Worm (Caenorhabditis elegans): Measurements from ENCODE around the gene C04A2.15.

C04A2.15 gene

ce11 chrII:6851938-6852337 lies at the start of gene C04A2.15:
TSS of gene C04A2.15 (plus strand) at chrII:6852236.
- no peak for TF ChIP-seq ztf-4 (tag; optimal IDR thresholded peaks at IDR 0.05)
- TF ChIP-seq pha-4 (tag; optimal IDR thresholded peaks at IDR 0.05) = peak; percentile 93

DNA sequence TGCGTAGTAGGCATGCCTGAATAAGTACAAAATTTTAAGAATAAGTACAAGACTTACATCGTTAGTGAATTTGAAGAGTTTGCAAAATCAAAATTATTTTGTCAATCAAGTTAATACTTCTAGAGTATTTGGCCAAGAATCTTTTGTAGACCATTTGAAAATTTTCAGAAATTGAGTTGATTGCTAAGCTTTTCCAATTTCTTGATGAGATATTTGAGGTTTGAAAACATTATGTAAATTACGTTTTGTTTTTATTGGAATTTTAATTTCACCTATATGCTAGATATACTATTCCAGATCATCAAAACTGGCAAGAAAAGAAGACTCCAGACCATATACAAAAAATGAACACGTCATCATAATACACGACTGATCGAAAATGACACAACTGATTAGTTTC lies 49.0 kb upstream of the C04A2.15 start, which contains the start of gene tab-1:
Gene tab-1, plus strand, starts transcription at position 301 of the 400 bp plus-strand sequence.
- TF ChIP-seq daf-12 (tag; optimal IDR thresholded peaks at IDR 0.05) = no peak
- TF ChIP-seq nfya-1 (tag; optimal IDR thresholded peaks at IDR 0.05; ENCODE audit: insufficient read depth) = no peak
- no peak for TF ChIP-seq ceh-82 (tag; optimal IDR thresholded peaks at IDR 0.05)
- no peak for TF ChIP-seq lsy-12 (tag; optimal IDR thresholded peaks at IDR 0.05)
- no peak for TF ChIP-seq tbx-2 (tag; optimal IDR thresholded peaks at IDR 0.05)
- no peak for TF ChIP-seq nhr-23 (tag; optimal IDR thresholded peaks at IDR 0.05)
- TF ChIP-seq snpc-4 (tag; optimal IDR thresholded peaks at IDR 0.05) = no peak
- no peak for TF ChIP-seq unc-62 (GFP tag; optimal IDR thresholded peaks at IDR 0.05)
- TF ChIP-seq unc-39 (tag; optimal IDR thresholded peaks at IDR 0.05) = no peak
- TF ChIP-seq pqm-1 (tag; optimal IDR thresholded peaks at IDR 0.05) = no peak
- no peak for TF ChIP-seq nhr-28 (tag; optimal IDR thresholded peaks at IDR 0.05)
- no peak for TF ChIP-seq nhr-237 (tag; optimal IDR thresholded peaks at IDR 0.05)
- TF ChIP-seq ztf-4 (tag; optimal IDR thresholded peaks at IDR 0.05) = no peak
- TF ChIP-seq zag-1 (tag; optimal IDR thresholded peaks at IDR 0.05) = no peak
- TF ChIP-seq elt-3 (tag; optimal IDR thresholded peaks at IDR 0.05) = no peak
- TF ChIP-seq ceh-9 (tag; optimal IDR thresholded peaks at IDR 0.05) = no peak
- TF ChIP-seq mml-1 (tag; optimal IDR thresholded peaks at IDR 0.05) = no peak

DNA sequence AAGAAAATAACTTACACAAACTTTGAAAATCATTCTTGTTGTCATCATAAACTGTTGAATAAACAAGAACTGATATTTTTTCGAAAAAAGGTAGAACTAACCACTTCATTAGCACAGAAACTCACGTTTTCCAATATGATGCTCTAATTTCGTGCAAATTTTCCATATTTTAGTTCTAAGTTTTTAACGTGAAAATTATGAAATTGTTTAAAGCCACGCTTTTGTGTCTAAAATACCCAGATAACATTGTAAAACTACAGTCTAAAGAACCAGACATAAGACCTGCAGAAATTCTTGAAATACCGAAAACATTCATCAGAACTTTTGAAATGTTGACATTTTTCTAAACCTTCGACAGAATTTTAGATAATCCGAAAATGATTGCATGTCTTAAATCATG lies 44.9 kb upstream of the C04A2.15 start, which contains the start of gene F31E8.5:
Gene F31E8.5, minus strand, starts transcription at position 101 of the 400 bp plus-strand sequence.
- TF ChIP-seq lsy-12 (tag; optimal IDR thresholded peaks at IDR 0.05) = no peak
- no peak for TF ChIP-seq elt-1 (tag; optimal IDR thresholded peaks at IDR 0.05)
- TF ChIP-seq sea-2 (GFP tag; optimal IDR thresholded peaks at IDR 0.05) = no peak
- no peak for TF ChIP-seq nhr-25 (tag; optimal IDR thresholded peaks at IDR 0.05)
- TF ChIP-seq nhr-237 (tag; optimal IDR thresholded peaks at IDR 0.05) = no peak
- TF ChIP-seq daf-12 (tag; optimal IDR thresholded peaks at IDR 0.05) = no peak
- no peak for TF ChIP-seq eor-1 (tag; optimal IDR thresholded peaks at IDR 0.05)
- no peak for TF ChIP-seq unc-62 (GFP tag; optimal IDR thresholded peaks at IDR 0.05)
- TF ChIP-seq R02D3.7 (tag; optimal IDR thresholded peaks at IDR 0.05) = no peak
- no peak for TF ChIP-seq elt-2 (tag; optimal IDR thresholded peaks at IDR 0.05)
- no peak for TF ChIP-seq nhr-28 (tag; optimal IDR thresholded peaks at IDR 0.05)
- TF ChIP-seq mml-1 (tag; optimal IDR thresholded peaks at IDR 0.05) = no peak
- TF ChIP-seq jun-1 (tag; optimal IDR thresholded peaks at IDR 0.05) = no peak
- no peak for TF ChIP-seq fkh-10 (GFP tag; optimal IDR thresholded peaks at IDR 0.05)
- TF ChIP-seq nhr-11 (tag; optimal IDR thresholded peaks at IDR 0.05) = no peak
- no peak for TF ChIP-seq fkh-2 (tag; optimal IDR thresholded peaks at IDR 0.05)

DNA sequence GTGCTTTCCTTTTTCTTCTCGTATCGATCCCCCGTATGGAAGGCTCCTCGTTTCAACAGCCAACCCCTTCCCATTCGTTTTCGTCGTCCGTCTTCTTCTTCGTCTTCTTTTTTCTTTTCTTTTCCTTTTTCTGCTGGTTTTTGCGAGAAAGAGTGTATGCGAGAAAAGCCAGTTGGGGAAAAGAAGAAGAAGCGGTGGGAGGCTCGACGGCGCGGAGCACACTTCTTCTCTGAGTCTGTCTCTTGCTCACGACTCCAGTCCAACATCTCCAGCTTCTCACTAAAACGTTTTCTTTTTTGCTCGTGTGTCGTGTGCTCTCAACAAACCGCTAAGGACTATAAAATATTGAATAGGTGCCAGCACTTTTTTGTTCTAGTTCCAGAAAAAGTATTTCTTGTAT lies 43.5 kb upstream of the C04A2.15 start:
- TF ChIP-seq nfya-1 (tag; optimal IDR thresholded peaks at IDR 0.05; ENCODE audit: insufficient read depth) = peak; percentile 64
- no peak for TF ChIP-seq zag-1 (tag; optimal IDR thresholded peaks at IDR 0.05)
- TF ChIP-seq hmg-11 (tag; optimal IDR thresholded peaks at IDR 0.05) = peak; percentile 29
- TF ChIP-seq lin-15B (tag; optimal IDR thresholded peaks at IDR 0.05) = peak; percentile 18
- TF ChIP-seq lin-39 (tag; optimal IDR thresholded peaks at IDR 0.05) = peak; percentile 63
- peak; percentile 34 for TF ChIP-seq fkh-10 (GFP tag; optimal IDR thresholded peaks at IDR 0.05)

DNA sequence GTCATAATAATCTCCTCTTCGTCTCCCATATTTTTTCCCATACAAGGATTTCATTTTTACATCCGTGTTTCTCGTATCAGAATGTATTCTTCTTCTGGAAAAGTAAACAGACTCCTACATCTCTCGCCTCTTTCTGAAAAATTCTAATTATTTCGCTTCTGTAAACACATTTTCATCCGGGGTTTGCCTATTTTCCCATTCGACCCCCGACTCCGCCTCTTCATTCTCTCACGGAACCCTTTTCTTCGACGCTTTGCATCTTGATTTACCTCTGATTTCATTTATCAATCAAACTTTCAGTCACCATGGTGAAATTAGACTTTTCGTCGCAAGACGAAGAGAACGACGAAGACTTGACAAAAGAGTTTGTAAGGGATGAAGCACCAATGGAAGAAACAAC lies 41.4 kb upstream of the C04A2.15 start, which contains the start of gene snt-1:
Gene snt-1, plus strand, starts transcription at position 301 of the 400 bp plus-strand sequence.
- TF ChIP-seq nhr-23 (tag; optimal IDR thresholded peaks at IDR 0.05) = no peak
- TF ChIP-seq nhr-12 (tag; optimal IDR thresholded peaks at IDR 0.05) = no peak
- TF ChIP-seq nfya-1 (tag; optimal IDR thresholded peaks at IDR 0.05; ENCODE audit: insufficient read depth) = no peak

DNA sequence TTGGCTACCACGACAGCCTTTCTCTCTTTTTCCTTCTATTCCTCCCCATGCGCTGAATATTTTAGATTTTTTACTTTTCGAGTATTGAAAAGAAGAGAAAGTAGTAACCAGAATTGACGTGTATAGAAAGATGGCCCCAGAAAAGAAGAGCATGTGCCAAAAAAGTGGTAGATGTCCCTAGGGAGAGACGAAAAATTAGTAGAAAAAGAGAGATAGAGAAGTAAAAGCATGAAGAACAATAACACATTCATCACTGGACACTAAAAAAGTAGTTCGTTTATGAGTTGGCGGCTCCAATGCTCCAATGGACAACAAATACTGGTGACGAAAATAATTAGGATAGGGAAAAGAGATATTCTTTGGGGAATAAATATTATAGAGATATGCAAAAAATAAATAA lies 39.5 kb upstream of the C04A2.15 start:
- TF ChIP-seq nfya-1 (tag; optimal IDR thresholded peaks at IDR 0.05; ENCODE audit: insufficient read depth) = peak; percentile 34
- TF ChIP-seq lin-15B (tag; optimal IDR thresholded peaks at IDR 0.05) = no peak
- no peak for TF ChIP-seq fos-1 (tag; optimal IDR thresholded peaks at IDR 0.05)
- no peak for TF ChIP-seq nhr-25 (tag; optimal IDR thresholded peaks at IDR 0.05)
- no peak for TF ChIP-seq nhr-23 (tag; optimal IDR thresholded peaks at IDR 0.05)
- no peak for TF ChIP-seq ceh-16 (tag; optimal IDR thresholded peaks at IDR 0.05)
- peak; percentile 52 for TF ChIP-seq egl-5 (tag; optimal IDR thresholded peaks at IDR 0.05)
- no peak for TF ChIP-seq nhr-237 (tag; optimal IDR thresholded peaks at IDR 0.05)
- no peak for TF ChIP-seq nhr-77 (tag; optimal IDR thresholded peaks at IDR 0.05)
- peak; percentile 36 for TF ChIP-seq lin-39 (tag; optimal IDR thresholded peaks at IDR 0.05)
- no peak for TF ChIP-seq unc-39 (tag; optimal IDR thresholded peaks at IDR 0.05)
- TF ChIP-seq egl-27 (tag; optimal IDR thresholded peaks at IDR 0.05) = no peak
- no peak for TF ChIP-seq sea-2 (GFP tag; optimal IDR thresholded peaks at IDR 0.05)
- no peak for TF ChIP-seq ZK546.5 (tag; optimal IDR thresholded peaks at IDR 0.05)

All from whole organism, L3 larva.